Worm (Caenorhabditis elegans) whole organism, L4 larva: Measurements from ENCODE around the gene pbo-6.

Experiments
- R02D3.7 ChIP-seq: fragments of 150-350 bp; sonication (generic microtip); optimal IDR thresholded peaks from 3 replicates; lab custom pipeline; 2014; ENCODE audit warnings: missing biosample characterization, missing genetic modification characterization
- ama-1 ChIP-seq: fragments of 150-350 bp; optimal IDR thresholded peaks from 2 replicates; lab custom pipeline; 2014; ENCODE audit warnings: inconsistent platforms, mixed read lengths
- spr-3 ChIP-seq: fragments of 200-800 bp; sonication (Bioruptor generic); optimal IDR thresholded peaks from 2 replicates; lab custom pipeline; 2018; ENCODE audit warnings: mild to moderate bottlenecking, missing genetic modification characterization, missing compliant biosample characterization

ce11 chrX:17398293-17398692 lies 30.5 kb upstream of the pbo-6 start, which contains the start of gene F11C7.7:
- TF ChIP-seq spr-3 (GFP tag; lab: Kevin White, UChicago), result no peak
- no peak for TF ChIP-seq R02D3.7 (tag; lab: Kevin White, UChicago)
- no peak for TF ChIP-seq ama-1 (lab: Kevin White, UChicago)
